Fruit fly (Drosophila melanogaster): ENCODE measurements around the gene Ir7a.
A peak's percentile ranks its signal among the peaks of the same experiment; 100 is the strongest.

Gene Ir7a

dm6 chrX:7734131-7734930, 30.5 kb upstream of the Ir7a start, which contains the start of the genes Pdp and Rab39 (continued):
- no peak for TF ChIP-seq Hey (tag; optimal IDR thresholded peaks at IDR 0.05)
- TF ChIP-seq Meics (GFP tag; optimal IDR thresholded peaks at IDR 0.05): peak; percentile 74
- TF ChIP-seq ato (GFP tag; IDR thresholded peaks at IDR 0.05; ENCODE audit: partially characterized antibody): peak; percentile 63; the same call in 1 of the 2 replicates
- peak; percentile 31 for TF ChIP-seq Dad (GFP tag; optimal IDR thresholded peaks at IDR 0.05)
- no peak for TF ChIP-seq btn (GFP tag; optimal IDR thresholded peaks at IDR 0.05)
- peak; percentile 51 for TF ChIP-seq mirr (GFP tag; optimal IDR thresholded peaks at IDR 0.05)
- no peak for TF ChIP-seq Vsx1 (GFP tag; optimal IDR thresholded peaks at IDR 0.05)
- TF ChIP-seq CG17912 (GFP tag; optimal IDR thresholded peaks at IDR 0.05): peak; percentile 39
- TF ChIP-seq bcd (GFP tag; optimal IDR thresholded peaks at IDR 0.05): peak; percentile 64
- no peak for TF ChIP-seq dimm (GFP tag; IDR thresholded peaks at IDR 0.05)
- TF ChIP-seq Trl (optimal IDR thresholded peaks at IDR 0.05): no peak
- peak; percentile 44 for TF ChIP-seq Trl (GFP tag; optimal IDR thresholded peaks at IDR 0.05)
- TF ChIP-seq Doc3 (GFP tag; IDR thresholded peaks at IDR 0.05; ENCODE audit: partially characterized antibody): peak; percentile 97
- TF ChIP-seq run (tag; optimal IDR thresholded peaks at IDR 0.05): no peak
- peak; percentile 74 for TF ChIP-seq Mad (GFP tag; optimal IDR thresholded peaks at IDR 0.05)
- TF ChIP-seq sd (tag; optimal IDR thresholded peaks at IDR 0.05): no peak
- TF ChIP-seq CG7271 (tag; optimal IDR thresholded peaks at IDR 0.05): peak; percentile 29
- TF ChIP-seq Camta (GFP tag; optimal IDR thresholded peaks at IDR 0.05): peak; percentile 55
- TF ChIP-seq dmrt11E (tag; optimal IDR thresholded peaks at IDR 0.05): peak; percentile 71
- TF ChIP-seq Poxn (GFP tag; IDR thresholded peaks at IDR 0.05): peak; percentile 19; the same call in 1 of the 2 replicates
- no peak for TF ChIP-seq h (optimal IDR thresholded peaks at IDR 0.05)
- peak; percentile 8 for TF ChIP-seq CG1792 (GFP tag; optimal IDR thresholded peaks at IDR 0.05)
- peak; percentile 88 for TF ChIP-seq HLH4C (GFP tag; IDR thresholded peaks at IDR 0.05; ENCODE audit: partially characterized antibody)
- peak; percentile 55 for TF ChIP-seq nerfin-1 (tag; optimal IDR thresholded peaks at IDR 0.05)
- peak; percentile 15 for TF ChIP-seq Mes4 (GFP tag; optimal IDR thresholded peaks at IDR 0.05)
- no peak for TF ChIP-seq fd64A (GFP tag; optimal IDR thresholded peaks at IDR 0.05)
- TF ChIP-seq CG31365 (tag; optimal IDR thresholded peaks at IDR 0.05): no peak
- peak; percentile 42 for TF ChIP-seq CG13123 (GFP tag; optimal IDR thresholded peaks at IDR 0.05)
- no peak for TF ChIP-seq ATbp (GFP tag; optimal IDR thresholded peaks at IDR 0.05)
- TF ChIP-seq CG14667 (GFP tag; IDR thresholded peaks at IDR 0.05): peak; percentile 67
- no peak for TF ChIP-seq tll (GFP tag; optimal IDR thresholded peaks at IDR 0.05)
- TF ChIP-seq Ada2b (GFP tag; IDR thresholded peaks at IDR 0.05): peak; percentile 76
- TF ChIP-seq CG30020 (tag; optimal IDR thresholded peaks at IDR 0.05): peak; percentile 69
- TF ChIP-seq Med (GFP tag): peak; percentile 94
- TF ChIP-seq pb (GFP tag; optimal IDR thresholded peaks at IDR 0.05): no peak
- peak; percentile 96 for TF ChIP-seq CG16813 (GFP tag; IDR thresholded peaks at IDR 0.05; ENCODE audit: partially characterized antibody)
- peak; percentile 53; the same call in 1 of the 2 replicates for TF ChIP-seq Oaz (GFP tag; IDR thresholded peaks at IDR 0.05)
- TF ChIP-seq CG12104 (GFP tag; optimal IDR thresholded peaks at IDR 0.05): peak; percentile 33
- peak; percentile 54 for TF ChIP-seq CG1603 (tag; optimal IDR thresholded peaks at IDR 0.05)
- peak; percentile 58 for TF ChIP-seq H2.0 (GFP tag; IDR thresholded peaks at IDR 0.05)
- TF ChIP-seq so (GFP tag; IDR thresholded peaks at IDR 0.05): peak; percentile 36; the same call in 1 of the 3 replicates
- TF ChIP-seq disco-r (GFP tag; optimal IDR thresholded peaks at IDR 0.05): no peak
- peak; percentile 83 for TF ChIP-seq dysf (GFP tag; IDR thresholded peaks at IDR 0.05)
- peak; percentile 96 for TF ChIP-seq Scr (GFP tag; IDR thresholded peaks at IDR 0.05; ENCODE audit: partially characterized antibody)
- peak; percentile 66 for TF ChIP-seq pum (GFP tag; optimal IDR thresholded peaks at IDR 0.05)
- TF ChIP-seq Tbp (GFP tag; optimal IDR thresholded peaks at IDR 0.05): no peak
- TF ChIP-seq CG14965 (GFP tag; optimal IDR thresholded peaks at IDR 0.05; ENCODE audit: borderline replicate concordance): no peak
- TF ChIP-seq CG17359 (tag; optimal IDR thresholded peaks at IDR 0.05): peak; percentile 69
- TF ChIP-seq odd (GFP tag; optimal IDR thresholded peaks at IDR 0.05): no peak
